Worm (Caenorhabditis elegans) whole organism, L3 larva: ENCODE results near the gene hira-1.

Source experiments
- R02D3.7 ChIP-seq: fragments of 150-350 bp; optimal IDR thresholded peaks from 2 replicates; lab custom pipeline; 2014; ENCODE audit warnings: missing biosample characterization, missing genetic modification characterization
- ZK546.5 ChIP-seq: sonication (generic microtip); optimal IDR thresholded peaks from 2 replicates; lab custom pipeline; 2017; ENCODE audit warnings: missing biosample characterization, missing genetic modification characterization
- aly-2 ChIP-seq: fragments of 150-350 bp; optimal IDR thresholded peaks from 2 replicates; lab custom pipeline; 2014; ENCODE audit warnings: missing biosample characterization, missing genetic modification characterization
- ama-1 ChIP-seq: fragments of 150-350 bp; optimal IDR thresholded peaks from 2 replicates; lab custom pipeline; 2018
- ceh-16 ChIP-seq: sonication (generic microtip); optimal IDR thresholded peaks from 2 replicates; lab custom pipeline; 2017; ENCODE audit warnings: missing biosample characterization, missing genetic modification characterization
- ceh-28 ChIP-seq: fragments of 150-350 bp; optimal IDR thresholded peaks from 2 replicates; lab custom pipeline; 2014; ENCODE audit warnings: missing biosample characterization, missing genetic modification reagents, missing genetic modification characterization
- ceh-82 ChIP-seq: fragments of 150-350 bp; optimal IDR thresholded peaks from 2 replicates; lab custom pipeline; 2014; ENCODE audit warnings: missing biosample characterization, missing genetic modification characterization
- ceh-9 ChIP-seq: sonication (generic microtip); optimal IDR thresholded peaks from 2 replicates; lab custom pipeline; 2018; ENCODE audit warnings: missing biosample characterization, missing genetic modification characterization
- egl-27 ChIP-seq: sonication (generic microtip); optimal IDR thresholded peaks from 4 replicates; lab custom pipeline; 2017; ENCODE audit warnings: missing biosample characterization, missing genetic modification reagents, missing genetic modification characterization
- egl-5 ChIP-seq: fragments of 150-350 bp; optimal IDR thresholded peaks from 2 replicates; lab custom pipeline; 2017; ENCODE audit warnings: missing biosample characterization, missing genetic modification reagents, missing genetic modification characterization, inconsistent platforms
- elt-1 ChIP-seq: fragments of 150-350 bp; optimal IDR thresholded peaks from 2 replicates; lab custom pipeline; 2014; ENCODE audit warnings: missing biosample characterization, missing genetic modification characterization
- elt-2 ChIP-seq: sonication (generic microtip); optimal IDR thresholded peaks from 2 replicates; lab custom pipeline; 2016; ENCODE audit warnings: missing genetic modification reagents, mild to moderate bottlenecking, missing genetic modification characterization, missing compliant biosample characterization
- elt-3 ChIP-seq, 3 experiments: fragments of 150-350 bp in 1 of 3; sonication (generic microtip) in 2 of 3; optimal IDR thresholded peaks; 2 replicates in 2 of 3; 4 replicates in 1 of 3; lab custom pipeline; 2014 to 2017; ENCODE audit warnings: missing biosample characterization in 3 of 3, missing genetic modification characterization in 3 of 3
- eor-1 ChIP-seq, 2 experiments: fragments of 150-350 bp; optimal IDR thresholded peaks; 2 replicates each; lab custom pipeline; 2014 to 2018; ENCODE audit warnings: missing biosample characterization in 2 of 2, missing genetic modification characterization in 2 of 2
- fkh-10 ChIP-seq: sonication (generic microtip); optimal IDR thresholded peaks from 2 replicates; lab custom pipeline; 2017; ENCODE audit warnings: missing biosample characterization, missing genetic modification reagents, missing genetic modification characterization
- fkh-2 ChIP-seq: fragments of 150-350 bp; optimal IDR thresholded peaks from 2 replicates; lab custom pipeline; 2014; ENCODE audit warnings: missing biosample characterization, missing genetic modification reagents, missing genetic modification characterization
- fos-1 ChIP-seq: fragments of 150-350 bp; optimal IDR thresholded peaks from 2 replicates; lab custom pipeline; 2014; ENCODE audit warnings: missing biosample characterization, missing genetic modification characterization
- hmg-11 ChIP-seq: sonication (generic microtip); optimal IDR thresholded peaks from 2 replicates; lab custom pipeline; 2016; ENCODE audit warnings: missing genetic modification characterization, missing compliant biosample characterization
- jun-1 ChIP-seq: fragments of 150-350 bp; optimal IDR thresholded peaks from 2 replicates; lab custom pipeline; 2014; ENCODE audit warnings: missing biosample characterization, missing genetic modification reagents, missing genetic modification characterization
- lin-39 ChIP-seq: fragments of 150-350 bp; optimal IDR thresholded peaks from 2 replicates; lab custom pipeline; 2018; ENCODE audit warnings: missing biosample characterization, missing genetic modification reagents, missing genetic modification characterization
- lsy-12 ChIP-seq: sonication (generic microtip); optimal IDR thresholded peaks from 2 replicates; lab custom pipeline; 2016; ENCODE audit warnings: mild to moderate bottlenecking, missing genetic modification characterization, missing compliant biosample characterization
- mdl-1 ChIP-seq: fragments of 150-350 bp; optimal IDR thresholded peaks from 2 replicates; lab custom pipeline; 2014; ENCODE audit warnings: missing biosample characterization, missing genetic modification characterization
- mml-1 ChIP-seq: fragments of 150-350 bp; sonication (generic microtip); optimal IDR thresholded peaks from 3 replicates; lab custom pipeline; 2014; ENCODE audit warnings: missing biosample characterization, missing genetic modification characterization
- nfya-1 ChIP-seq: sonication (generic microtip); optimal IDR thresholded peaks from 2 replicates; lab custom pipeline; 2017; ENCODE audit warnings: missing genetic modification characterization, mild to moderate bottlenecking, missing compliant biosample characterization, antibody characterized with exemption, moderate library complexity; ENCODE audit not compliant: insufficient read depth
- nhr-11 ChIP-seq: fragments of 150-350 bp; optimal IDR thresholded peaks from 2 replicates; lab custom pipeline; 2014; ENCODE audit warnings: missing biosample characterization, missing genetic modification characterization
- nhr-12 ChIP-seq: fragments of 150-350 bp; optimal IDR thresholded peaks from 2 replicates; lab custom pipeline; 2014; ENCODE audit warnings: missing biosample characterization, missing genetic modification characterization
- nhr-237 ChIP-seq: fragments of 150-350 bp; optimal IDR thresholded peaks from 2 replicates; lab custom pipeline; 2014; ENCODE audit warnings: missing biosample characterization, missing genetic modification characterization
- nhr-25 ChIP-seq: sonication (generic microtip); optimal IDR thresholded peaks from 2 replicates; lab custom pipeline; 2017; ENCODE audit warnings: missing biosample characterization, missing genetic modification characterization
- nhr-28 ChIP-seq: fragments of 150-350 bp; optimal IDR thresholded peaks from 2 replicates; lab custom pipeline; 2014; ENCODE audit warnings: missing biosample characterization, missing genetic modification characterization
- nhr-43 ChIP-seq: sonication (generic microtip); optimal IDR thresholded peaks from 2 replicates; lab custom pipeline; 2016; ENCODE audit warnings: mild to moderate bottlenecking, missing genetic modification characterization, missing compliant biosample characterization; ENCODE audit not compliant: poor library complexity, severe bottlenecking
- nhr-67 ChIP-seq: fragments of 150-350 bp; optimal IDR thresholded peaks from 2 replicates; lab custom pipeline; 2014; ENCODE audit warnings: missing biosample characterization, missing genetic modification characterization
- nhr-76 ChIP-seq: fragments of 150-350 bp; sonication (generic microtip); optimal IDR thresholded peaks from 5 replicates; lab custom pipeline; 2014; ENCODE audit warnings: missing biosample characterization, missing genetic modification characterization
- nhr-77 ChIP-seq: fragments of 150-350 bp; optimal IDR thresholded peaks from 2 replicates; lab custom pipeline; 2014; ENCODE audit warnings: missing biosample characterization, missing genetic modification characterization
- pha-4 ChIP-seq: fragments of 150-350 bp; optimal IDR thresholded peaks from 2 replicates; lab custom pipeline; 2014; ENCODE audit warnings: missing biosample characterization, missing genetic modification reagents, missing genetic modification characterization
- pqm-1 ChIP-seq: fragments of 150-350 bp; optimal IDR thresholded peaks from 2 replicates; lab custom pipeline; 2017; ENCODE audit warnings: missing biosample characterization, missing genetic modification characterization, inconsistent platforms
- sea-2 ChIP-seq: fragments of 150-350 bp; sonication (generic microtip); optimal IDR thresholded peaks from 4 replicates; lab custom pipeline; 2014; ENCODE audit warnings: missing biosample characterization, missing genetic modification reagents, missing genetic modification characterization
- skn-1 ChIP-seq: fragments of 150-350 bp; optimal IDR thresholded peaks from 2 replicates; lab custom pipeline; 2014; ENCODE audit warnings: missing biosample characterization, missing genetic modification characterization
- snpc-4 ChIP-seq: fragments of 150-350 bp; optimal IDR thresholded peaks from 2 replicates; lab custom pipeline; 2014; ENCODE audit warnings: missing biosample characterization, missing genetic modification characterization
- tbx-2 ChIP-seq: sonication (generic microtip); optimal IDR thresholded peaks from 2 replicates; lab custom pipeline; 2016; ENCODE audit warnings: mild to moderate bottlenecking, missing genetic modification characterization, missing compliant biosample characterization
- unc-39 ChIP-seq: sonication (generic microtip); optimal IDR thresholded peaks from 4 replicates; lab custom pipeline; 2017; ENCODE audit warnings: missing biosample characterization, missing genetic modification characterization
- unc-62 ChIP-seq: fragments of 150-350 bp; sonication (generic microtip); optimal IDR thresholded peaks from 4 replicates; lab custom pipeline; 2014; ENCODE audit warnings: missing biosample characterization, missing genetic modification reagents, missing genetic modification characterization
- zag-1 ChIP-seq: fragments of 150-350 bp; optimal IDR thresholded peaks from 2 replicates; lab custom pipeline; 2014; ENCODE audit warnings: missing biosample characterization, missing genetic modification characterization
- ztf-11 ChIP-seq: fragments of 150-350 bp; optimal IDR thresholded peaks from 2 replicates; lab custom pipeline; 2014; ENCODE audit warnings: missing biosample characterization, missing genetic modification characterization
- ztf-4 ChIP-seq: fragments of 150-350 bp; optimal IDR thresholded peaks from 2 replicates; lab custom pipeline; 2014; ENCODE audit warnings: missing biosample characterization, missing genetic modification characterization

Gene hira-1

DNA sequence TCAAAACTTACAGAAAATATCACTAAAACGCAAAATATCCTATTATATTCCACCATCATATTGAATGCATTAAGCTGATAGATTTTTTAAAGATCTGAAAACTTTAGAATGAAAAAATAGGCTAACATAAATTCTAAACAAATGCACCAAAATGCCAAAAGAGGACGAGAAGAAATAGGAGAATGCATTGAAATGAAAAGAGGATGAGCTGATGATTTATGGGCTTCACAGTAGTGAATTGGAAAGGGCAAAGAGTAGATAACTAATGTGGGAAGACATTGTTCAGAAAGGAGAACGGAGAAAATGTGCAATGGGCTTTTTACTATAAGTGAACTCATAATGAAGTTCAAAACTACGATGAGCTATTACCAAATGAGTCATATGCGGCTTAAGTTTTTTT, 26.6 kb downstream of the hira-1 start, which contains the start of gene cutl-19:
Gene cutl-19 (minus strand): TSS at position 101 of the 400 bp plus-strand sequence.
- TF ChIP-seq ceh-82 (no peak), nhr-43 (tag; lab: Kevin White, UChicago) (no peak), zag-1 (tag; lab: Kevin White, UChicago) (no peak), ZK546.5 (tag; lab: Kevin White, UChicago) (no peak), ceh-28 (tag; lab: Kevin White, UChicago) (no peak), mml-1 (no peak), snpc-4 (tag; lab: Kevin White, UChicago) (no peak), nfya-1 (tag; lab: Kevin White, UChicago) (no peak)

DNA sequence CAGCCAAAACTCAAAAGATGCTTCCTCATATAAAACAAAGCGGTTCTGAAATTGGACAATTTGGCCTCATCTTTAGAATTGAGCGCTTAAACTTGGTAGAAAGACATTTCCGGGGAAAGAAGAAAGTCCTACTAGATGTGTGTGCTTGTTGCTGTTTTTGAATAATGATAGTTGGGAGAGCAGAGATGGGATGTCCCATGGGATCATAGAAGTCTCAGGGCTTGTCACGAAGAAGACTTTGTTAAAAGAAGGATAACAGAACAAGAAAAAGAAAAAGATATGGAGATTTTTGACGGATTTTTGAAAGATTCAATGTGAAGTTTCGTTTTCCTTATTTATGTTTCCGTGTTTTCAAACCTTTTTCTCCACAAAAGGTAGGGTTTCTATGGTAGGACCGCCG, 27.8 kb downstream of the hira-1 start, which contains the start of gene ZC155.2:
Gene ZC155.2 (plus strand): TSS at position 301 of the 400 bp plus-strand sequence.
- TF ChIP-seq lin-39 (peak; percentile 15), aly-2 (tag; lab: Kevin White, UChicago) (no peak)

DNA sequence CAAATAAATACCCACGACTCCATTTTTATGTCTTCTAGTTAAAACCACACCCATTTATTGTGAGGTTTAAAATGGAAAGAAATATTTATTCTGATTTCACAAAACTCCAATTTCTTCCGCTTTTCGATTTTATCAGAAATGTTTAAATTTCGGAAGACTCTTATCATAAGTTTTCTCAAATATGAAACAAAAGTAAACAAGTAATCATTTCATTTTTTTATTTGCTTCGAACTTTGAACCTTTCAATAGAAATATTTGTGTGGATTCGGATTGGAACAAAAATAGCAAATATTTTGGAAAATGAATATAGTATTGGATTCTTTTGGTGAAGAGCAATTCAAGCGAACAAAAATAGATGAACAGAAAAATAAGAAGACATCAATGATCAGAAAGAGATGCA, 30.9 kb downstream of the hira-1 start:
- TF ChIP-seq pha-4 (tag; lab: Kevin White, UChicago) (peak; percentile 91), eor-1 (tag; optimal IDR thresholded peaks at IDR 0.05; lab: Kevin White, UChicago) (no peak)

DNA sequence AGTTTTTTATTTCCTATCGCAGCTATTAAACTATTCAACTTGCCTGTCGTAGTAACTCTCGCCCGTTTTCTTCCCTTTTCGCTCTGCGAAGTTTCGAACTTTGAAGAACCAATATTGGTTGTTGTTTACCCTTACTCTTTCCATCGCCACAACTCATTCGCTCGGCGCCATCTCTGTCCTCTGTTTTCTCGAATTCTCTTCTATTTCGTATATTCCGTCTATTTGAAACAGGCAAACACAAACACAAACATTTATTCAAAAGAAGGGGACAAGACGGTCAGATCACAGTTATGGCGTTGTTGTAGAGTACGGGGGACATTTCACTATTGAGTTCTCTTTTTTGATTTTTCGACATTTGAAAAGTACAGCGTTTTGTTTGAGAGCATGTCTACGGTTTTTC, 31.9 kb downstream of the hira-1 start:
- TF ChIP-seq fos-1: no peak
- TF ChIP-seq lsy-12 (tag; lab: Kevin White, UChicago): no peak
- peak; percentile 97 for TF ChIP-seq pha-4 (tag; lab: Kevin White, UChicago)
- no peak for TF ChIP-seq tbx-2 (tag; lab: Kevin White, UChicago)

DNA sequence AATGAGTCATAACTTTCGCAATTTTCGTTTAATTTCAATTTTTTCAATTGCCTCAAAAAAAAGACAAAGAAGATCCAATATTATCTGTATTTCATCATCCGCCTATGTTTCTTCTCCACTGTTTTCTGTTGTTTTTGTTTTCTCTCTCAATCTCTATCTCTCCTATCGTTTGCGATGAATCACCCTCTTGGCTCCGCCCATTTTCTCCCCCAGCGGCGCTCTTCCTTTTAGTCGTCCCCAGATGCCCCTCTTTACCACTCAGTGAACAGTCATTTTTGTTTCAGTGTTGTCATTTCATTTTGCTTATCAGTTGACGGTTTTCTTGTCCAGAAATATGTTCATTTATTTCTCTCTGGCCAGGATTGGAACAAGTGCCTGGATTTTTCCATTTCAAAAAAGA, 34.0 kb downstream of the hira-1 start:
- TF ChIP-seq lsy-12 (tag; lab: Kevin White, UChicago): no peak
- no peak for TF ChIP-seq nhr-76 (tag; lab: Kevin White, UChicago)
- no peak for TF ChIP-seq nhr-77 (tag; lab: Kevin White, UChicago)
- no peak for TF ChIP-seq fkh-10 (GFP tag; lab: Kevin White, UChicago)
- TF ChIP-seq egl-27: peak; percentile 3
- peak; percentile 10 for TF ChIP-seq fos-1
- TF ChIP-seq egl-5 (tag; lab: Kevin White, UChicago): no peak
- TF ChIP-seq R02D3.7 (tag; lab: Kevin White, UChicago): no peak
- no peak for TF ChIP-seq ztf-4 (tag; lab: Kevin White, UChicago)
- no peak for TF ChIP-seq tbx-2 (tag; lab: Kevin White, UChicago)
- TF ChIP-seq sea-2 (GFP tag; lab: Kevin White, UChicago): no peak
- no peak for TF ChIP-seq zag-1 (tag; lab: Kevin White, UChicago)
- no peak for TF ChIP-seq ztf-11 (tag; lab: Kevin White, UChicago)
- no peak for TF ChIP-seq lin-39
- TF ChIP-seq eor-1 (tag; optimal IDR thresholded peaks at IDR 0.05; lab: Kevin White, UChicago): no peak
- TF ChIP-seq unc-62 (GFP tag; lab: Kevin White, UChicago): no peak
- no peak for TF ChIP-seq fkh-2 (tag; lab: Kevin White, UChicago)
- TF ChIP-seq jun-1 (tag; lab: Kevin White, UChicago): peak; percentile 44
- no peak for TF ChIP-seq ceh-16
- peak; percentile 28 for TF ChIP-seq nfya-1 (tag; lab: Kevin White, UChicago)
- no peak for TF ChIP-seq snpc-4 (tag; lab: Kevin White, UChicago)
- no peak for TF ChIP-seq aly-2 (tag; lab: Kevin White, UChicago)
- no peak for TF ChIP-seq elt-1 (tag; lab: Kevin White, UChicago)
- TF ChIP-seq mdl-1 (tag; lab: Kevin White, UChicago): no peak
- TF ChIP-seq mml-1: no peak
- TF ChIP-seq ceh-28 (tag; lab: Kevin White, UChicago): no peak
- no peak for TF ChIP-seq nhr-12
- no peak for TF ChIP-seq hmg-11 (tag; lab: Kevin White, UChicago)
- TF ChIP-seq nhr-11 (tag; lab: Kevin White, UChicago): no peak
- TF ChIP-seq ama-1 (lab: Kevin White, UChicago): peak; percentile 20
- TF ChIP-seq ZK546.5 (tag; lab: Kevin White, UChicago): no peak
- TF ChIP-seq pha-4 (tag; lab: Kevin White, UChicago): peak; percentile 12
- no peak for TF ChIP-seq unc-39 (tag; lab: Kevin White, UChicago)
- no peak for TF ChIP-seq nhr-25 (tag; lab: Kevin White, UChicago)
- no peak for TF ChIP-seq nhr-67 (tag; lab: Kevin White, UChicago)
- TF ChIP-seq ceh-9 (tag; lab: Kevin White, UChicago): no peak
- no peak for TF ChIP-seq nhr-237
- no peak for TF ChIP-seq elt-3 (tag; optimal IDR thresholded peaks at IDR 0.05; lab: Kevin White, UChicago)
- TF ChIP-seq pqm-1 (tag; lab: Kevin White, UChicago): peak; percentile 12
- TF ChIP-seq nhr-28: no peak
- no peak for TF ChIP-seq skn-1 (tag; lab: Kevin White, UChicago)
- no peak for TF ChIP-seq ceh-82
- TF ChIP-seq elt-2 (tag; lab: Kevin White, UChicago): peak; percentile 37
